Comparison of ENCODE assay signal across 1 worm cellular context in genomic region chrX:2536246-2536772, ce11.
TF ChIP-seq lines count a peak whose summit lies in the region.

No protein-coding gene starts in this region.

TF ChIP-seq in whole organism, L4 larva, 104 proteins besides CTCF, POLR2A, EP300 and RAD21 (continued from another document):
- TF ChIP-seq ztf-7 (tag; optimal IDR thresholded peaks at IDR 0.05; lab: Kevin White, UChicago) (no peak), zfp-2 (tag; optimal IDR thresholded peaks at IDR 0.05; lab: Kevin White, UChicago) (no peak), ZK337.2 (GFP tag; IDR thresholded peaks at IDR 0.05; lab: Robert Waterston, UW) (no peak), T20F7.1 (GFP tag; optimal IDR thresholded peaks at IDR 0.05; lab: Kevin White, UChicago) (no peak), nhr-41 (GFP tag; IDR thresholded peaks at IDR 0.05; lab: Robert Waterston, UW) (no peak), jun-1 (tag; optimal IDR thresholded peaks at IDR 0.05; lab: Kevin White, UChicago) (no peak), nhr-48 (tag; optimal IDR thresholded peaks at IDR 0.05; lab: Kevin White, UChicago) (peak; percentile 9), T26A8.4 (GFP tag; IDR thresholded peaks at IDR 0.05; lab: Robert Waterston, UW) (no peak), ZK546.5 (tag; optimal IDR thresholded peaks at IDR 0.05; lab: Kevin White, UChicago) (no peak), dmd-6 (GFP tag; IDR thresholded peaks at IDR 0.05; lab: Robert Waterston, UW) (0 out of 2 replicates have a peak, but pooled peaks have one; percentile 9), ceh-28 (tag; optimal IDR thresholded peaks at IDR 0.05; lab: Kevin White, UChicago) (peak; percentile 60), pqm-1 (tag; optimal IDR thresholded peaks at IDR 0.05; lab: Kevin White, UChicago) (no peak), dmd-9 (GFP tag; IDR thresholded peaks at IDR 0.05; lab: Robert Waterston, UW) (no peak), nhr-76 (tag; optimal IDR thresholded peaks at IDR 0.05; lab: Kevin White, UChicago) (no peak), hlh-11 (tag; optimal IDR thresholded peaks at IDR 0.05; lab: Kevin White, UChicago) (peak; percentile 75), mdl-1 (tag; optimal IDR thresholded peaks at IDR 0.05; lab: Kevin White, UChicago) (peak in 1 of 2 experiments; percentile 78), F10B5.3 (tag; optimal IDR thresholded peaks at IDR 0.05; lab: Kevin White, UChicago) (no peak), arid-1 (GFP tag; conservative IDR thresholded peaks at IDR 0.05; lab: Robert Waterston, UW) (no peak), ceh-82 (tag; optimal IDR thresholded peaks at IDR 0.05; lab: Kevin White, UChicago) (no peak), set-16 (GFP tag; IDR thresholded peaks at IDR 0.05; lab: Robert Waterston, UW) (peak; percentile 83), D1046.2 (GFP tag; IDR thresholded peaks at IDR 0.05; lab: Robert Waterston, UW) (no peak), daf-12 (tag; optimal IDR thresholded peaks at IDR 0.05; lab: Kevin White, UChicago) (no peak), hlh-30 (tag; optimal IDR thresholded peaks at IDR 0.05; lab: Kevin White, UChicago; ENCODE audit: insufficient read depth) (peak; percentile 59), lin-13 (GFP tag; optimal IDR thresholded peaks at IDR 0.05; lab: Kevin White, UChicago) (no peak), nhr-237 (tag; optimal IDR thresholded peaks at IDR 0.05; lab: Kevin White, UChicago) (no peak), madf-9 (GFP tag; conservative IDR thresholded peaks at IDR 0.05; lab: Robert Waterston, UW) (0 out of 2 replicates have a peak, but pooled peaks have one; percentile 36), duxl-1 (tag; optimal IDR thresholded peaks at IDR 0.05; lab: Kevin White, UChicago; ENCODE audit: poor library complexity) (peak; percentile 34), lin-38 (GFP tag; IDR thresholded peaks at IDR 0.05; lab: Robert Waterston, UW) (no peak), lin-1 (GFP tag; IDR thresholded peaks at IDR 0.05; lab: Robert Waterston, UW) (no peak), ceh-62 (tag; optimal IDR thresholded peaks at IDR 0.05; lab: Kevin White, UChicago) (no peak), php-3 (GFP tag; IDR thresholded peaks at IDR 0.05; lab: Robert Waterston, UW) (no peak), rbr-2 (tag; optimal IDR thresholded peaks at IDR 0.05; lab: Kevin White, UChicago) (peak; percentile 85), nhr-6 (tag; optimal IDR thresholded peaks at IDR 0.05; lab: Kevin White, UChicago) (peak; percentile 45), ceh-20 (GFP tag; IDR thresholded peaks at IDR 0.05; lab: Robert Waterston, UW) (peak; percentile 62; the same call in 1 of the 2 replicates), egl-27 (tag; optimal IDR thresholded peaks at IDR 0.05; lab: Kevin White, UChicago) (no peak), ceh-44 (GFP tag; IDR thresholded peaks at IDR 0.05; lab: Robert Waterston, UW) (no peak), nhr-111 (GFP tag; optimal IDR thresholded peaks at IDR 0.05; lab: Kevin White, UChicago) (no peak), nhr-102 (tag; optimal IDR thresholded peaks at IDR 0.05; lab: Kevin White, UChicago) (no peak), mep-1 (tag; optimal IDR thresholded peaks at IDR 0.05; lab: Kevin White, UChicago) (peak; percentile 81), unc-39 (tag; optimal IDR thresholded peaks at IDR 0.05; lab: Kevin White, UChicago) (no peak), Y75B8A.6 (GFP tag; IDR thresholded peaks at IDR 0.05; lab: Robert Waterston, UW) (no peak), F49E8.2 (tag; optimal IDR thresholded peaks at IDR 0.05; lab: Kevin White, UChicago; ENCODE audit: borderline replicate concordance) (no peak), hif-1 (tag; optimal IDR thresholded peaks at IDR 0.05; lab: Kevin White, UChicago) (peak in 1 of 2 experiments; percentile 93), mes-2 (tag; optimal IDR thresholded peaks at IDR 0.05; lab: Kevin White, UChicago; ENCODE audit: poor library complexity, severe bottlenecking) (peak; percentile 64)
